Worm (Caenorhabditis elegans) whole organism, L1 larva: ENCODE results near the gene egl-27.

Experiments
- C16A3.4 ChIP-seq: fragments of 150-350 bp; optimal IDR thresholded peaks from 2 replicates; lab custom pipeline; 2014; ENCODE audit warnings: missing biosample characterization, missing genetic modification characterization
- ama-1 ChIP-seq: fragments of 150-350 bp; optimal IDR thresholded peaks from 2 replicates; lab custom pipeline; 2014
- ces-1 ChIP-seq: fragments of 150-350 bp; optimal IDR thresholded peaks from 2 replicates; lab custom pipeline; 2014; ENCODE audit warnings: missing biosample characterization, missing genetic modification reagents, missing genetic modification characterization
- lin-35 ChIP-seq, 2 experiments: fragments of 150-350 bp; optimal IDR thresholded peaks; 2 replicates each; lab custom pipeline; 2014; ENCODE audit warnings: missing biosample characterization in 2 of 2, missing genetic modification characterization in 2 of 2, missing genetic modification reagents in 2 of 2
- lsy-2 ChIP-seq, 2 experiments: fragments of 150-350 bp; optimal IDR thresholded peaks; 2 replicates each; lab custom pipeline; 2014; ENCODE audit warnings: missing biosample characterization in 2 of 2, missing genetic modification characterization in 2 of 2
- nhr-85 ChIP-seq: sonication (generic microtip); peaks from one replicate; lab custom pipeline; 2016; ENCODE audit warnings: missing genetic modification characterization, inconsistent platforms, missing compliant biosample characterization
- pqm-1 ChIP-seq: sonication (generic microtip); optimal IDR thresholded peaks from 3 replicates; lab custom pipeline; 2017; ENCODE audit warnings: missing biosample characterization, missing genetic modification characterization

ce11 chrII:6858835-6859234, 24.0 kb downstream of the egl-27 start:
- TF ChIP-seq lsy-2 (tag; optimal IDR thresholded peaks at IDR 0.05; lab: Kevin White, UChicago) (peak; percentile 12 to 61), nhr-85 (tag; lab: Kevin White, UChicago) (no peak), ama-1 (lab: Kevin White, UChicago) (no peak), lin-35 (GFP tag; optimal IDR thresholded peaks at IDR 0.05; lab: Kevin White, UChicago) (peak; percentile 42 to 48), pqm-1 (tag; lab: Kevin White, UChicago) (no peak), ces-1 (GFP tag; lab: Kevin White, UChicago) (no peak), C16A3.4 (peak; percentile 22)
